Fruit fly (Drosophila melanogaster): ENCODE results near the gene CG44227.
A peak's percentile ranks its signal among the peaks of the same experiment; 100 is the strongest.

Gene CG44227

dm6 chr3R:8673803-8674234 is 11.2 kb downstream of the CG44227 start, which contains the start of gene mRpL19 (continued):
- peak; percentile 63 for TF ChIP-seq CG2678 (tag; optimal IDR thresholded peaks at IDR 0.05)
- TF ChIP-seq repo (GFP tag; optimal IDR thresholded peaks at IDR 0.05), result no peak
- no peak for TF ChIP-seq org-1 (GFP tag; optimal IDR thresholded peaks at IDR 0.05)
- peak; percentile 1 for TF ChIP-seq Max (GFP tag; optimal IDR thresholded peaks at IDR 0.05)
- TF ChIP-seq CG17385 (GFP tag; optimal IDR thresholded peaks at IDR 0.05), result peak; percentile 50
- peak; percentile 68 for TF ChIP-seq PHDP (tag; optimal IDR thresholded peaks at IDR 0.05)
- no peak for TF ChIP-seq psq (GFP tag; optimal IDR thresholded peaks at IDR 0.05)
- peak; percentile 37; the same call in 1 of the 2 replicates for TF ChIP-seq Adf1 (GFP tag; IDR thresholded peaks at IDR 0.05)
- TF ChIP-seq CG10267 (tag; optimal IDR thresholded peaks at IDR 0.05), result peak; percentile 68
- TF ChIP-seq knrl (GFP tag; IDR thresholded peaks at IDR 0.05; ENCODE audit: partially characterized antibody), result peak; percentile 26; the same call in 1 of the 3 replicates
- TF ChIP-seq CG32532 (GFP tag; IDR thresholded peaks at IDR 0.05), result peak; percentile 57; the same call in 1 of the 2 replicates
- TF ChIP-seq Vsx1 (GFP tag; optimal IDR thresholded peaks at IDR 0.05), result no peak
- peak in 1 of 2 experiments; percentile 90 for TF ChIP-seq Pdp1 (GFP tag; optimal IDR thresholded peaks at IDR 0.05)
- no peak for TF ChIP-seq z (GFP tag; IDR thresholded peaks at IDR 0.05)
- no peak; the same call in 2 of the 3 replicates for TF ChIP-seq zen2 (GFP tag; IDR thresholded peaks at IDR 0.05; ENCODE audit: partially characterized antibody)
- peak; percentile 64 for TF ChIP-seq D19A (tag; optimal IDR thresholded peaks at IDR 0.05)
- peak; percentile 10 for TF ChIP-seq Hmr (GFP tag; optimal IDR thresholded peaks at IDR 0.05)
- TF ChIP-seq CG16813 (GFP tag; IDR thresholded peaks at IDR 0.05; ENCODE audit: partially characterized antibody), result peak; percentile 55
- no peak for TF ChIP-seq corto (GFP tag; optimal IDR thresholded peaks at IDR 0.05)
- no peak for TF ChIP-seq CG31388 (GFP tag; optimal IDR thresholded peaks at IDR 0.05)
- TF ChIP-seq CG10654 (GFP tag; optimal IDR thresholded peaks at IDR 0.05), result peak; percentile 10
- TF ChIP-seq Scr (GFP tag; IDR thresholded peaks at IDR 0.05; ENCODE audit: partially characterized antibody), result peak; percentile 58
- TF ChIP-seq Nf-YC (tag; optimal IDR thresholded peaks at IDR 0.05), result peak; percentile 64
- no peak for TF ChIP-seq hkb (optimal IDR thresholded peaks at IDR 0.05)
- peak; percentile 38; the same call in 1 of the 2 replicates for TF ChIP-seq hkb (GFP tag; IDR thresholded peaks at IDR 0.05)
- TF ChIP-seq CG10366 (GFP tag; IDR thresholded peaks at IDR 0.05), result no peak
- peak; percentile 22 for TF ChIP-seq Sox102F (GFP tag; optimal IDR thresholded peaks at IDR 0.05)
- TF ChIP-seq CG9727 (GFP tag; optimal IDR thresholded peaks at IDR 0.05), result peak; percentile 26
- no peak for TF ChIP-seq cwo (GFP tag; optimal IDR thresholded peaks at IDR 0.05)
- no peak for TF ChIP-seq Dip2 (GFP tag; IDR thresholded peaks at IDR 0.05)
- TF ChIP-seq CG7839 (tag; optimal IDR thresholded peaks at IDR 0.05), result peak; percentile 42
- TF ChIP-seq crp (GFP tag; optimal IDR thresholded peaks at IDR 0.05), result peak; percentile 44 to 88
- TF ChIP-seq gro (GFP tag; optimal IDR thresholded peaks at IDR 0.05), result peak; percentile 11
- peak; percentile 52 for TF ChIP-seq Fer3 (tag; optimal IDR thresholded peaks at IDR 0.05)
- peak; percentile 9 for TF ChIP-seq Ets97D (GFP tag; optimal IDR thresholded peaks at IDR 0.05)
- peak; percentile 45 for TF ChIP-seq CG7271 (tag; optimal IDR thresholded peaks at IDR 0.05)
- peak; percentile 31 for TF ChIP-seq Dp (GFP tag; optimal IDR thresholded peaks at IDR 0.05)
- TF ChIP-seq ranshi (GFP tag; IDR thresholded peaks at IDR 0.05), result peak; percentile 11; the same call in 1 of the 2 replicates
- TF ChIP-seq row (GFP tag; IDR thresholded peaks at IDR 0.05), result peak; percentile 73
- no peak for TF ChIP-seq CG5245 (GFP tag; optimal IDR thresholded peaks at IDR 0.05)
